Worm (Caenorhabditis elegans): ENCODE results near the gene skp-1.

ce11 chrV:11677030-11677429 lies 31.7 kb downstream of the skp-1 start:
- TF ChIP-seq nhr-12 (tag; optimal IDR thresholded peaks at IDR 0.05) (no peak), unc-62 (GFP tag; optimal IDR thresholded peaks at IDR 0.05) (no peak), ces-1 (GFP tag; optimal IDR thresholded peaks at IDR 0.05) (no peak), lir-3 (tag; optimal IDR thresholded peaks at IDR 0.05; ENCODE audit: poor library complexity) (no peak), alr-1 (tag; optimal IDR thresholded peaks at IDR 0.05; ENCODE audit: borderline replicate concordance) (no peak), dsc-1 (tag; optimal IDR thresholded peaks at IDR 0.05) (no peak), lsy-2 (tag; optimal IDR thresholded peaks at IDR 0.05) (no peak), tlp-1 (tag; optimal IDR thresholded peaks at IDR 0.05) (no peak), nhr-237 (tag; optimal IDR thresholded peaks at IDR 0.05) (no peak)
